Worm (Caenorhabditis elegans): Measurements from ENCODE around the gene rps-5.

rps-5 gene

DNA sequence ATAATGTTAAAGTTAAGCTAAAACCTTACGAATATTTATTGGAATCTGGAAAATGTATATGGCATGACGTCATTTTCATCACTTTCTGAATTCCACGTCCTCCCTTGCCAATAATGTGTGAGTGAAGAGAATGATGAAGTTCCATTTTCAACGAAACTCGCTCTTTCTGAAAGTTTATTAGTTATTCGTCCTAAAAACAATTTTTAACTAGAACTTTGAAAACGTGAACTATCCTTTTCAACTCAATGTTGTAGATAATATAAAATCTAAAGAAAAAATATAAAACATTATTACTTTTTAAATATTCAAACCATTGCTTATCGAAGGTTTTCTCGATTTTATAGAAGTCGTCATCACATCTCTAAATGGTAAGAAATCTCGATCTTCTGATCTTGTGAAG is 21.3 kb downstream of the rps-5 start, which contains the start of gene M7.7 (continued):
- no peak for TF ChIP-seq F37D6.2 (tag; optimal IDR thresholded peaks at IDR 0.05)
- no peak for TF ChIP-seq tag-97 (GFP tag; IDR thresholded peaks at IDR 0.05)
- no peak for TF ChIP-seq duxl-1 (tag; optimal IDR thresholded peaks at IDR 0.05; ENCODE audit: poor library complexity)

DNA sequence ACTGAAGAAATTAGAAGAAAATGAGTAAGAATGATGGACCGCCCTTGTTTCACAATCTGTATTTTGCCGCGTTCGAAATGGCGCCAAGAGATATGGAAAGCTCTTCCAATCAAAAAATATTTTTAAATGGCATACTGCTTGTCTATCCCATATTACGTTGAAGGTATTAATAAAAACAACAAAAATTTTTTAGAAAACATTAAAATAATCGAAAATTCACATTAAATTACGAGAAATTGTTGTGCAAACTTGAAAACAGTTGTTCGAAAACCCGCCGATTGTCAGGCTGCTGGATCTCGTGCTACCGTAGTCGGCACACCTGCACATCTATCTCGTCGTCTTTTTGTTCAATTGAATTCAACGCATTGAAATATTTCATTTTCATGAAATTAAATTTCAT is 27.2 kb downstream of the rps-5 start, which contains the start of gene klc-1:
Gene klc-1, plus strand, starts transcription at position 127 of the 400 bp plus-strand sequence.
- TF ChIP-seq zag-1 (tag; optimal IDR thresholded peaks at IDR 0.05): no peak
- no peak for TF ChIP-seq Y5F2A.4 (GFP tag; optimal IDR thresholded peaks at IDR 0.05)
- 0 out of 2 replicates have a peak, but pooled peaks have one; percentile 21 for TF ChIP-seq lin-38 (GFP tag; IDR thresholded peaks at IDR 0.05)
- no peak for TF ChIP-seq hlh-30 (tag; optimal IDR thresholded peaks at IDR 0.05; ENCODE audit: insufficient read depth)
- peak in 1 of 2 experiments; percentile 56 for TF ChIP-seq lsy-2 (tag; optimal IDR thresholded peaks at IDR 0.05)

DNA sequence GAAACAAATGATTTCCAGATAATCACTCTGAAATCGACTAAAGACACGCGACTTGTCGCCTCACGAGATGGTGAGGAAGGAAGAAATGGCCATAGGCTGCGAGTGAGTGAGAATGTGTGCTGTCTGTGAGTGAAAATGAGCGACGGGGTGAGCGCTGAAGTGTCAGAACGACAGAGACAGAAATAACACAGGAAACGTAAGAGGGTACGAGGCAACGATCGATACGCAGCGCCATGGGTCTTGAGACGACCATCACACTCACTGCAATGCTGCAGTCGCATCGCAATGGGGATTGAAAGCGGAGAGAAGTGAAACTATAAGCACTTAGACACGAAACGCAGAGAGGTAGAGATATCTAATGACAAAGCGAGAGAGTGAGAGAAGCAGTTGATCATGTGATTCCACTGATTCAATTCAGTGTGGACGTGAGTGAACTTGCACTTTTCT is 28.0 kb downstream of the rps-5 start:
- TF ChIP-seq dmd-6 (GFP tag; IDR thresholded peaks at IDR 0.05) (peak; percentile 84), ZK546.5 (tag; optimal IDR thresholded peaks at IDR 0.05) (no peak), F26F4.8 (GFP tag; conservative IDR thresholded peaks at IDR 0.05) (no peak), pqm-1 (tag; optimal IDR thresholded peaks at IDR 0.05) (peak; percentile 3), egl-43 (GFP tag; IDR thresholded peaks at IDR 0.05) (peak; percentile 91), ceh-20 (GFP tag; IDR thresholded peaks at IDR 0.05) (peak; percentile 89), ceh-62 (tag; optimal IDR thresholded peaks at IDR 0.05) (no peak), mxl-2 (GFP tag; conservative IDR thresholded peaks at IDR 0.05) (no peak), daf-19 (GFP tag; conservative IDR thresholded peaks at IDR 0.05) (peak; percentile 82; the same call in 1 of the 2 replicates), lin-29 (GFP tag; IDR thresholded peaks at IDR 0.05) (0 out of 2 replicates have a peak, but pooled peaks have one; percentile 59), php-3 (GFP tag; IDR thresholded peaks at IDR 0.05) (0 out of 2 replicates have a peak, but pooled peaks have one; percentile 26), cey-2 (tag; optimal IDR thresholded peaks at IDR 0.05; ENCODE audit: borderline replicate concordance, insufficient read depth) (no peak), mdt-29 (GFP tag; IDR thresholded peaks at IDR 0.05) (peak; percentile 76; the same call in 1 of the 2 replicates), fkh-10 (GFP tag; optimal IDR thresholded peaks at IDR 0.05) (peak; percentile 87), zip-11 (GFP tag; IDR thresholded peaks at IDR 0.05) (no peak), nhr-237 (tag; optimal IDR thresholded peaks at IDR 0.05) (peak; percentile 38), lin-1 (GFP tag; IDR thresholded peaks at IDR 0.05) (no peak), zfp-2 (tag; optimal IDR thresholded peaks at IDR 0.05) (peak; percentile 63), hlh-30 (tag; optimal IDR thresholded peaks at IDR 0.05; ENCODE audit: insufficient read depth) (peak; percentile 99), D1046.2 (GFP tag; IDR thresholded peaks at IDR 0.05) (no peak), Y48G9A.11 (GFP tag; IDR thresholded peaks at IDR 0.05) (no peak), aha-1 (tag) (peak; percentile 99), ztf-7 (tag; optimal IDR thresholded peaks at IDR 0.05) (peak; percentile 82), dve-1 (tag; optimal IDR thresholded peaks at IDR 0.05; ENCODE audit: insufficient read depth) (peak; percentile 92), Y105C5A.15 (GFP tag; IDR thresholded peaks at IDR 0.05) (no peak), lin-39 (tag; optimal IDR thresholded peaks at IDR 0.05) (no peak), zfp-3 (GFP tag; conservative IDR thresholded peaks at IDR 0.05) (0 out of 2 replicates have a peak, but pooled peaks have one; percentile 23), ama-1 (optimal IDR thresholded peaks at IDR 0.05) (peak; percentile 91), duxl-1 (tag; optimal IDR thresholded peaks at IDR 0.05; ENCODE audit: poor library complexity) (peak; percentile 69), lin-13 (GFP tag; optimal IDR thresholded peaks at IDR 0.05) (peak; percentile 72), lim-7 (GFP tag; IDR thresholded peaks at IDR 0.05) (peak; percentile 63; the same call in 1 of the 2 replicates), dpl-1 (GFP tag; optimal IDR thresholded peaks at IDR 0.05) (peak; percentile 65), mdl-1 (tag; optimal IDR thresholded peaks at IDR 0.05) (peak; percentile 40 to 92), F49E8.2 (tag; optimal IDR thresholded peaks at IDR 0.05; ENCODE audit: borderline replicate concordance) (no peak), skn-1 (tag; optimal IDR thresholded peaks at IDR 0.05) (peak; percentile 66), dmd-9 (GFP tag; IDR thresholded peaks at IDR 0.05) (no peak), ceh-28 (tag; optimal IDR thresholded peaks at IDR 0.05) (peak; percentile 90), saeg-2 (GFP tag; IDR thresholded peaks at IDR 0.05) (no peak), ceh-82 (tag; optimal IDR thresholded peaks at IDR 0.05) (no peak), sdz-12 (GFP tag; optimal IDR thresholded peaks at IDR 0.05) (peak; percentile 67), nhr-111 (GFP tag; optimal IDR thresholded peaks at IDR 0.05) (no peak)

Measured in whole organism, L4 larva.